Worm (Caenorhabditis elegans) whole organism, late embryonic: Measurements from ENCODE around the gene R08D7.4.

Experiments
- F13H6.1 ChIP-seq: sonication (generic microtip); optimal IDR thresholded peaks from 2 replicates; lab custom pipeline; 2016; ENCODE audit warnings: missing genetic modification characterization, missing compliant biosample characterization
- ceh-6 ChIP-seq: fragments of 200-800 bp; sonication (Bioruptor generic); optimal IDR thresholded peaks from 2 replicates; lab custom pipeline; 2018; ENCODE audit warnings: mild to moderate bottlenecking, missing genetic modification characterization, missing compliant biosample characterization
- fkh-10 ChIP-seq: fragments of 150-350 bp; optimal IDR thresholded peaks from 2 replicates; lab custom pipeline; 2014; ENCODE audit warnings: missing biosample characterization, missing genetic modification reagents, missing genetic modification characterization
- fkh-6 ChIP-seq: sonication (generic microtip); optimal IDR thresholded peaks from 2 replicates; lab custom pipeline; 2016; ENCODE audit warnings: missing genetic modification characterization, missing compliant biosample characterization
- hlh-6 ChIP-seq: sonication (generic microtip); optimal IDR thresholded peaks from 2 replicates; lab custom pipeline; 2016; ENCODE audit warnings: missing genotype, missing genetic modification characterization, missing compliant biosample characterization
- hlh-8 ChIP-seq: sonication (generic microtip); optimal IDR thresholded peaks from 2 replicates; lab custom pipeline; 2016; ENCODE audit warnings: missing genotype, missing genetic modification characterization, missing compliant biosample characterization
- nhr-11 ChIP-seq: fragments of 150-350 bp; optimal IDR thresholded peaks from 2 replicates; lab custom pipeline; 2014; ENCODE audit warnings: missing biosample characterization, missing genetic modification characterization
- sdc-2 ChIP-seq: sonication (generic microtip); optimal IDR thresholded peaks from 2 replicates; lab custom pipeline; 2016; ENCODE audit warnings: missing genotype, missing genetic modification characterization, missing compliant biosample characterization
- tbx-7 ChIP-seq: sonication (generic microtip); optimal IDR thresholded peaks from 2 replicates; lab custom pipeline; 2016; ENCODE audit warnings: missing genotype, missing genetic modification characterization, missing compliant biosample characterization
- ttx-3 ChIP-seq: sonication (generic microtip); optimal IDR thresholded peaks from 2 replicates; lab custom pipeline; 2016; ENCODE audit warnings: missing genetic modification reagents, missing genetic modification characterization, missing compliant biosample characterization

DNA sequence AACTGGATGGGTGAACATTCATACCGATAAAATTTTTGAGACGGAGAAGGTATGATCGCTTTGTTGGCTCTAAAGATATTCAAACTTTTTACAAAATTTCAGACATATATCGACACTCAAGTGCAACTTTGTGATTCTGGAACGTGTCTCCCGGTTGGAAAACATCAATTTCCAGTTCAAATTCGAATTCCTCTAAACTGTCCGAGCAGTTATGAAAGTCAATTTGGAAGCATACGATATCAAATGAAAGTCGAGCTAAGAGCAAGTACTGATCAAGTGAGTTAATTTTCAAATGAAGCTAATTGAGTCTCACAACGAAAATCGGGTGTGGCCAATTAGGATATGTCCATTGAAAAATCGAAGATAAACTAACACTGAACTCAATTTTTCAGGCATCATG is 37.3 kb upstream of the R08D7.4 start:
- TF ChIP-seq ceh-6 (GFP tag; lab: Kevin White, UChicago) (no peak), sdc-2 (tag; lab: Kevin White, UChicago) (no peak), fkh-6 (tag; lab: Kevin White, UChicago) (no peak), tbx-7 (no peak), hlh-8 (tag; lab: Kevin White, UChicago) (no peak), nhr-11 (tag; lab: Kevin White, UChicago) (no peak), hlh-6 (tag; lab: Kevin White, UChicago) (no peak), F13H6.1 (tag; lab: Kevin White, UChicago) (no peak), fkh-10 (no peak), ttx-3 (tag; lab: Kevin White, UChicago) (no peak)
